Worm (Caenorhabditis elegans): Measurements from ENCODE around the gene F38B7.11.

DNA sequence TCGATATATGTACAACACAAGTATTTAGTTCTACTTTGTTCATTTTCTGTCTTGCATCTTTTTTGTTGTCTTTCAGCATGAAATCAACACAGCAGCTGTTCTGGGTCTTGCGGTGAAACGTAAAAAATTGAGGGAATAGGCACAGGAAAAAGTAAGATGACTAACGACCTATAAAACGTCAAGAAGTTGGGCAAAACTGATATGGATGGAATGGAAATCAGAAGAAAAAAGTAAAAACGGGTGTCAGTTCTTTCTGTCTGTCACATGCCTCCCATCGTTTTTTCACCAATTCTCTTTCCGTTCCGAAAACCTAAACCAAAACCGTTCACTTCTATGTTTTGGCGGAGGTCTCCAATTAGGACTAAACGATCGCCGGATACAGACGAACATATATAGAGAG lies 45.9 kb upstream of the F38B7.11 start:
- TF ChIP-seq snpc-3.4 (tag; optimal IDR thresholded peaks at IDR 0.05) (no peak), snpc-4 (GFP tag; optimal IDR thresholded peaks at IDR 0.05) (no peak), snpc-4 (tag; optimal IDR thresholded peaks at IDR 0.05) (no peak), rec-8 (tag; optimal IDR thresholded peaks at IDR 0.05) (no peak), cebp-2 (GFP tag; IDR thresholded peaks at IDR 0.05) (no peak), F52B5.7 (tag; optimal IDR thresholded peaks at IDR 0.05) (no peak), unc-62 (GFP tag; optimal IDR thresholded peaks at IDR 0.05) (no peak), nhr-80 (tag; optimal IDR thresholded peaks at IDR 0.05) (peak; percentile 60), ceh-91 (GFP tag; IDR thresholded peaks at IDR 0.05) (no peak), F55B11.4 (tag; optimal IDR thresholded peaks at IDR 0.05; ENCODE audit: borderline replicate concordance, insufficient read depth) (no peak), F33H1.4 (GFP tag; IDR thresholded peaks at IDR 0.05) (no peak), nhr-90 (tag; optimal IDR thresholded peaks at IDR 0.05) (no peak), sdz-38 (tag; optimal IDR thresholded peaks at IDR 0.05) (no peak)

Data from whole organism, young adult.